Worm (Caenorhabditis elegans) whole organism, young adult: ENCODE measurements around the gene taf-3.

Experiments
- F37B4.10 ChIP-seq: fragments of 200-800 bp; sonication (Bioruptor generic); IDR thresholded peaks from 2 replicates; pipeline ENCODE4 v1.3.6; 2022; ENCODE audit warnings: missing genetic modification characterization, missing compliant biosample characterization
- F39B2.1 ChIP-seq: fragments of 200-800 bp; sonication (Bioruptor generic); IDR thresholded peaks from 2 replicates; pipeline ENCODE4 v1.3.6; 2022; ENCODE audit warnings: missing genetic modification reagents, missing genetic modification characterization, missing compliant biosample characterization
- F49E8.2 ChIP-seq: sonication (generic microtip); optimal IDR thresholded peaks from 3 replicates; lab custom pipeline; 2017; ENCODE audit warnings: missing genetic modification characterization, mild to moderate bottlenecking, missing compliant biosample characterization, antibody characterized with exemption, moderate library complexity; ENCODE audit not compliant: insufficient read depth
- F52B5.7 ChIP-seq: sonication (generic microtip); optimal IDR thresholded peaks from 2 replicates; lab custom pipeline; 2016; ENCODE audit warnings: mild to moderate bottlenecking, missing genetic modification characterization, missing compliant biosample characterization
- F57A8.1 ChIP-seq: fragments of 200-800 bp; sonication (Bioruptor generic); optimal IDR thresholded peaks from 2 replicates; lab custom pipeline; 2018; ENCODE audit warnings: mild to moderate bottlenecking, missing genetic modification characterization, moderate library complexity, missing compliant biosample characterization
- K11D2.4 ChIP-seq: fragments of 200-800 bp; sonication (Bioruptor generic); IDR thresholded peaks from 2 replicates; pipeline ENCODE4 v1.3.6; 2022; ENCODE audit warnings: missing genetic modification reagents, missing genetic modification characterization, missing compliant biosample characterization
- T26A5.8 ChIP-seq: sonication (generic microtip); optimal IDR thresholded peaks from 2 replicates; lab custom pipeline; 2016; ENCODE audit warnings: missing genetic modification characterization, missing compliant biosample characterization
- Y53G8AR.9 ChIP-seq: fragments of 200-800 bp; sonication (Bioruptor generic); conservative IDR thresholded peaks from 2 replicates; pipeline ENCODE4 v1.3.6; 2022; ENCODE audit warnings: missing genetic modification reagents, missing genetic modification characterization, missing compliant biosample characterization
- Y79H2A.3 ChIP-seq: fragments of 200-800 bp; sonication (Bioruptor generic); conservative IDR thresholded peaks from 2 replicates; pipeline ENCODE4 v1.3.6; 2022; ENCODE audit warnings: missing genetic modification reagents, missing genetic modification characterization, missing compliant biosample characterization
- ama-1 ChIP-seq, 3 experiments: fragments of 150-350 bp in 1 of 3; sonication (generic microtip) in 2 of 3; optimal IDR thresholded peaks; 2 replicates each; lab custom pipeline; 2014 to 2018; ENCODE audit warnings: missing biosample characterization in 2 of 3, missing genetic modification characterization in 2 of 3, missing genetic modification reagents in 2 of 3
- atf-7 ChIP-seq: sonication (generic microtip); optimal IDR thresholded peaks from 2 replicates; lab custom pipeline; 2017; ENCODE audit warnings: mild to moderate bottlenecking, missing genetic modification characterization, missing compliant biosample characterization
- athp-1 ChIP-seq: sonication (generic microtip); optimal IDR thresholded peaks from 2 replicates; lab custom pipeline; 2017; ENCODE audit warnings: mild to moderate bottlenecking, missing genetic modification characterization, missing compliant biosample characterization
- attf-3 ChIP-seq: fragments of 200-800 bp; sonication (Bioruptor generic); conservative IDR thresholded peaks from 2 replicates; pipeline ENCODE4 v1.3.6; 2022; ENCODE audit warnings: missing genetic modification reagents, missing genetic modification characterization, missing compliant biosample characterization
- attf-5 ChIP-seq: fragments of 200-800 bp; sonication (Bioruptor generic); optimal IDR thresholded peaks from 2 replicates; lab custom pipeline; 2018; ENCODE audit warnings: mild to moderate bottlenecking, missing genetic modification characterization, missing compliant biosample characterization
- bed-2 ChIP-seq: fragments of 200-800 bp; sonication (Bioruptor generic); IDR thresholded peaks from 2 replicates; pipeline ENCODE4 v1.3.6; 2022; ENCODE audit warnings: missing genetic modification reagents, missing genetic modification characterization, missing compliant biosample characterization
- ceh-100 ChIP-seq: fragments of 200-800 bp; sonication (Bioruptor generic); IDR thresholded peaks from 2 replicates; pipeline ENCODE4 v1.3.6; 2022; ENCODE audit warnings: missing genetic modification reagents, missing genetic modification characterization, missing compliant biosample characterization
- ceh-91 ChIP-seq: fragments of 200-800 bp; sonication (Bioruptor generic); IDR thresholded peaks from 2 replicates; pipeline ENCODE4 v1.3.6; 2022; ENCODE audit warnings: missing genetic modification reagents, missing genetic modification characterization, missing compliant biosample characterization
- dpff-1 ChIP-seq: sonication (generic microtip); optimal IDR thresholded peaks from 2 replicates; lab custom pipeline; 2017; ENCODE audit warnings: mild to moderate bottlenecking, missing genetic modification characterization, missing compliant biosample characterization
- dpl-1 ChIP-seq: fragments of 150-350 bp; optimal IDR thresholded peaks from 2 replicates; lab custom pipeline; 2014; ENCODE audit warnings: missing biosample characterization, missing genetic modification reagents, missing genetic modification characterization
- efl-1 ChIP-seq: fragments of 150-350 bp; optimal IDR thresholded peaks from 2 replicates; lab custom pipeline; 2014; ENCODE audit warnings: missing biosample characterization, missing genetic modification reagents, missing genetic modification characterization
- egrh-3 ChIP-seq: fragments of 200-800 bp; sonication (Bioruptor generic); IDR thresholded peaks from 2 replicates; pipeline ENCODE4 v1.3.6; 2022; ENCODE audit warnings: missing genetic modification reagents, missing genetic modification characterization, missing compliant biosample characterization
- ekl-4 ChIP-seq: fragments of 200-800 bp; sonication (Bioruptor generic); IDR thresholded peaks from 2 replicates; pipeline ENCODE4 v1.3.6; 2022; ENCODE audit warnings: missing genetic modification reagents, missing genetic modification characterization, missing compliant biosample characterization
- ets-4 ChIP-seq: fragments of 200-800 bp; sonication (Bioruptor generic); optimal IDR thresholded peaks from 2 replicates; lab custom pipeline; 2018; ENCODE audit warnings: mild to moderate bottlenecking, missing genetic modification characterization, missing compliant biosample characterization
- hlh-26 ChIP-seq: fragments of 200-800 bp; sonication (Bioruptor generic); conservative IDR thresholded peaks from 2 replicates; pipeline ENCODE4 v1.3.6; 2022; ENCODE audit warnings: missing genetic modification reagents, missing genetic modification characterization, missing compliant biosample characterization
- hmg-1.2 ChIP-seq: fragments of 200-800 bp; sonication (Bioruptor generic); IDR thresholded peaks from 2 replicates; pipeline ENCODE4 v1.3.6; 2022; ENCODE audit warnings: missing genetic modification reagents, missing genetic modification characterization, missing compliant biosample characterization
- hrde-1 ChIP-seq: sonication (generic microtip); optimal IDR thresholded peaks from 2 replicates; lab custom pipeline; 2016; ENCODE audit warnings: missing genetic modification characterization, mild to moderate bottlenecking, missing compliant biosample characterization, moderate library complexity, missing genotype, missing genetic modification reagents, borderline replicate concordance
- hsf-1 ChIP-seq: fragments of 200-800 bp; sonication (Bioruptor generic); IDR thresholded peaks from 2 replicates; pipeline ENCODE4 v1.3.6; 2022; ENCODE audit warnings: missing genetic modification reagents, missing genetic modification characterization, missing compliant biosample characterization
- lir-1 ChIP-seq: fragments of 200-800 bp; sonication (Bioruptor generic); conservative IDR thresholded peaks from 2 replicates; pipeline ENCODE4 v1.3.6; 2022; ENCODE audit warnings: missing genetic modification reagents, missing genetic modification characterization, missing compliant biosample characterization
- lsy-27 ChIP-seq: sonication (generic microtip); optimal IDR thresholded peaks from 2 replicates; lab custom pipeline; 2017; ENCODE audit warnings: missing genetic modification characterization, mild to moderate bottlenecking, missing compliant biosample characterization, antibody characterized with exemption, missing genotype, borderline replicate concordance; ENCODE audit not compliant: insufficient read depth
- madf-6 ChIP-seq: fragments of 200-800 bp; sonication (Bioruptor generic); IDR thresholded peaks from 2 replicates; pipeline ENCODE4 v1.3.6; 2022; ENCODE audit warnings: missing genetic modification reagents, missing genetic modification characterization, missing compliant biosample characterization
- madf-8 ChIP-seq: fragments of 200-800 bp; sonication (Bioruptor generic); conservative IDR thresholded peaks from 2 replicates; pipeline ENCODE4 v1.3.6; 2022; ENCODE audit warnings: missing genetic modification reagents, missing genetic modification characterization, missing compliant biosample characterization
- mcd-1 ChIP-seq: fragments of 200-800 bp; sonication (Bioruptor generic); IDR thresholded peaks from 2 replicates; pipeline ENCODE4 v1.3.6; 2022; ENCODE audit warnings: missing genetic modification reagents, missing genetic modification characterization, missing compliant biosample characterization
- nfya-1 ChIP-seq: sonication (generic microtip); optimal IDR thresholded peaks from 2 replicates; lab custom pipeline; 2017; ENCODE audit warnings: antibody characterized with exemption, missing compliant biosample characterization, missing genetic modification characterization, borderline replicate concordance; ENCODE audit not compliant: insufficient read depth
- nfyb-1 ChIP-seq: fragments of 200-800 bp; sonication (Bioruptor generic); IDR thresholded peaks from 2 replicates; pipeline ENCODE4 v1.3.6; 2022; ENCODE audit warnings: missing genetic modification reagents, missing genetic modification characterization, missing compliant biosample characterization
- nhr-80 ChIP-seq: sonication (generic microtip); optimal IDR thresholded peaks from 2 replicates; lab custom pipeline; 2016; ENCODE audit warnings: missing genetic modification characterization, missing compliant biosample characterization
- rpc-1 ChIP-seq, 2 experiments: fragments of 150-350 bp in 1 of 2; sonication (generic microtip) in 1 of 2; optimal IDR thresholded peaks; 2 replicates each; lab custom pipeline; 2014 to 2018; ENCODE audit warnings: missing biosample characterization in 1 of 2, missing genetic modification characterization in 1 of 2, missing genetic modification reagents in 1 of 2, missing genotype in 1 of 2
- sdz-38 ChIP-seq: sonication (generic microtip); optimal IDR thresholded peaks from 2 replicates; lab custom pipeline; 2016; ENCODE audit warnings: missing genotype, missing genetic modification characterization, missing compliant biosample characterization
- sea-2 ChIP-seq: fragments of 200-800 bp; sonication (Bioruptor generic); IDR thresholded peaks from 2 replicates; pipeline ENCODE4 v1.3.6; 2022; ENCODE audit warnings: missing genetic modification characterization, missing compliant biosample characterization
- snpc-1.1 ChIP-seq: sonication (generic microtip); optimal IDR thresholded peaks from 2 replicates; lab custom pipeline; 2017; ENCODE audit warnings: missing genetic modification characterization, mild to moderate bottlenecking, missing compliant biosample characterization, antibody characterized with exemption, moderate library complexity, missing genotype, missing genetic modification reagents; ENCODE audit not compliant: insufficient read depth
- snpc-1.3 ChIP-seq: sonication (generic microtip); optimal IDR thresholded peaks from 2 replicates; lab custom pipeline; 2017; ENCODE audit warnings: missing genetic modification characterization, mild to moderate bottlenecking, missing compliant biosample characterization, antibody characterized with exemption, moderate library complexity, missing genotype, missing genetic modification reagents; ENCODE audit not compliant: insufficient read depth
- sptf-2 ChIP-seq: fragments of 200-800 bp; sonication (Bioruptor generic); optimal IDR thresholded peaks from 2 replicates; lab custom pipeline; 2018; ENCODE audit warnings: mild to moderate bottlenecking, missing genetic modification characterization, missing compliant biosample characterization
- unc-130 ChIP-seq: sonication (generic microtip); optimal IDR thresholded peaks from 2 replicates; lab custom pipeline; 2016; ENCODE audit warnings: missing genetic modification reagents, missing genetic modification characterization, missing compliant biosample characterization
- zfh-2 ChIP-seq: fragments of 200-800 bp; sonication (Bioruptor generic); conservative IDR thresholded peaks from 2 replicates; pipeline ENCODE4 v1.3.6; 2022; ENCODE audit warnings: missing genetic modification reagents, missing genetic modification characterization, missing compliant biosample characterization
- zim-3 ChIP-seq: sonication (generic microtip); optimal IDR thresholded peaks from 2 replicates; lab custom pipeline; 2017; ENCODE audit warnings: mild to moderate bottlenecking, missing genetic modification characterization, moderate library complexity, missing compliant biosample characterization
- ztf-25 ChIP-seq: fragments of 200-800 bp; sonication (Bioruptor generic); IDR thresholded peaks from 2 replicates; pipeline ENCODE4 v1.3.6; 2022; ENCODE audit warnings: missing genetic modification reagents, missing genetic modification characterization, missing compliant biosample characterization
- ztf-28 ChIP-seq: fragments of 200-800 bp; sonication (Bioruptor generic); IDR thresholded peaks from 2 replicates; pipeline ENCODE4 v1.3.6; 2022; ENCODE audit warnings: missing genetic modification reagents, missing genetic modification characterization, missing compliant biosample characterization
- ztf-6 ChIP-seq: fragments of 200-800 bp; sonication (Bioruptor generic); IDR thresholded peaks from 2 replicates; pipeline ENCODE4 v1.3.6; 2022; ENCODE audit warnings: missing genetic modification reagents, missing genetic modification characterization, missing compliant biosample characterization

taf-3 gene

ce11 chrX:16377903-16378302, 45.7 kb downstream of the taf-3 start (continued):
- TF ChIP-seq snpc-1.3 (tag; lab: Kevin White, UChicago) (peak; percentile 64), K11D2.4 (GFP tag; lab: Robert Waterston, UW) (no peak), Y53G8AR.9 (peak; percentile 68; the same call in 1 of the 2 replicates), hlh-26 (GFP tag; lab: Robert Waterston, UW) (no peak), hrde-1 (peak; percentile 42), F52B5.7 (no peak), unc-130 (peak; percentile 13), ztf-6 (GFP tag; lab: Robert Waterston, UW) (no peak), nfya-1 (tag; lab: Kevin White, UChicago) (no peak), zim-3 (tag; lab: Kevin White, UChicago) (peak; percentile 62), ets-4 (GFP tag; lab: Kevin White, UChicago) (peak; percentile 49), dpff-1 (tag; lab: Kevin White, UChicago) (no peak), madf-8 (no peak), ama-1 (optimal IDR thresholded peaks at IDR 0.05; lab: Kevin White, UChicago) (no peak), ama-1 (GFP tag; optimal IDR thresholded peaks at IDR 0.05; lab: Kevin White, UChicago) (peak in 1 of 2 experiments; percentile 73), nhr-80 (peak; percentile 95), sdz-38 (tag; lab: Kevin White, UChicago) (no peak), rpc-1 (optimal IDR thresholded peaks at IDR 0.05; lab: Kevin White, UChicago) (peak; percentile 91), rpc-1 (tag; optimal IDR thresholded peaks at IDR 0.05; lab: Kevin White, UChicago) (peak; percentile 93), ceh-100 (GFP tag; lab: Robert Waterston, UW) (peak; percentile 33; the same call in 1 of the 2 replicates), egrh-3 (GFP tag; lab: Robert Waterston, UW) (no peak), attf-5 (peak; percentile 57), F57A8.1 (GFP tag; lab: Kevin White, UChicago) (no peak), lsy-27 (tag; lab: Kevin White, UChicago) (peak; percentile 20), madf-6 (GFP tag; lab: Robert Waterston, UW) (0 out of 2 replicates have a peak, but pooled peaks have one; percentile 33), bed-2 (GFP tag; lab: Robert Waterston, UW) (no peak), hmg-1.2 (peak; percentile 72), hsf-1 (GFP tag; lab: Robert Waterston, UW) (0 out of 2 replicates have a peak, but pooled peaks have one; percentile 9), F39B2.1 (GFP tag; lab: Robert Waterston, UW) (no peak), sea-2 (GFP tag; lab: Robert Waterston, UW) (no peak), dpl-1 (GFP tag; lab: Kevin White, UChicago) (no peak), sptf-2 (GFP tag; lab: Kevin White, UChicago) (no peak), atf-7 (tag; lab: Kevin White, UChicago) (peak; percentile 83), ztf-28 (GFP tag; lab: Robert Waterston, UW) (no peak), snpc-1.1 (tag; lab: Kevin White, UChicago) (peak; percentile 62), ekl-4 (GFP tag; lab: Robert Waterston, UW) (peak; percentile 61; the same call in 1 of the 2 replicates), nfyb-1 (GFP tag; lab: Robert Waterston, UW) (peak; percentile 85), zfh-2 (GFP tag; lab: Robert Waterston, UW) (no peak), T26A5.8 (tag; lab: Kevin White, UChicago) (no peak), Y79H2A.3 (GFP tag; lab: Robert Waterston, UW) (no peak), mcd-1 (GFP tag; lab: Robert Waterston, UW) (peak; percentile 32; the same call in 1 of the 2 replicates), F37B4.10 (GFP tag; lab: Robert Waterston, UW) (no peak), F49E8.2 (tag; lab: Kevin White, UChicago) (peak; percentile 4), ztf-25 (GFP tag; lab: Robert Waterston, UW) (peak; percentile 57; the same call in 1 of the 2 replicates), lir-1 (GFP tag; lab: Robert Waterston, UW) (0 out of 2 replicates have a peak, but pooled peaks have one; percentile 7), athp-1 (tag; lab: Kevin White, UChicago) (peak; percentile 39), efl-1 (GFP tag; lab: Kevin White, UChicago) (no peak), attf-3 (no peak), ceh-91 (GFP tag; lab: Robert Waterston, UW) (no peak)
